Worm (Caenorhabditis elegans): ENCODE data around the gene clp-1.
A peak's percentile ranks its signal among the peaks of the same experiment; 100 is the strongest.

DNA sequence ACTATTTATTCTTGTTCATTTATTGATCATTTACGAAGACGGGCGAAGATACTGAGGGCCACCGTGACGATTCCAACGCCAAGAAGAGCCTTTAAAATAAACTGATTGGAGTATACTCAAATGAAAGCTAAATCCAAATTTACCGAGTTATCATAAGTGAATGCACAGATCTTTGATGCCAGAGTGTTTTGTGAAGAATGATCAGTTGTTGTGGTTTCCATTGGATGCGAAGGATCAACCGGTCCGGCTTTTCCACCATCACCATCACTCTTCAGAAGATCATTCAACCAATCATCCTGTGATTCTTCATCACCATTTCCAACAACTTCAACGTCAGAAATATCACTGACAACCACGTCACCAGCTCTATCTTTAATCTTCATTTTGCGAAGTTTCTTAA is 2.5 kb upstream of the clp-1 start:
- TF ChIP-seq fkh-3 (tag; optimal IDR thresholded peaks at IDR 0.05) (no peak), snpc-3.4 (tag; optimal IDR thresholded peaks at IDR 0.05) (peak; percentile 10)
